Worm (Caenorhabditis elegans) whole organism, midembryonic: ENCODE results near the gene R07B7.8.
"Not testable (repeated sequence)": the region's sequence is repeated elsewhere in the genome, so short reads cannot be mapped to it uniquely, and the experiment has no call there.

Experiments
- cog-1 ChIP-seq: sonication (generic microtip); optimal IDR thresholded peaks from 2 replicates; lab custom pipeline; 2016; ENCODE audit warnings: missing genetic modification characterization, missing compliant biosample characterization
- flt-1 ChIP-seq: fragments of 200-800 bp; sonication (Bioruptor generic); IDR thresholded peaks from 2 replicates; pipeline ENCODE4 v1.3.6; 2022; ENCODE audit warnings: missing genetic modification characterization, missing compliant biosample characterization
- ref-1 ChIP-seq: fragments of 200-800 bp; sonication (Bioruptor generic); conservative IDR thresholded peaks from 2 replicates; pipeline ENCODE4 v1.3.6; 2022; ENCODE audit warnings: missing genetic modification reagents, missing genetic modification characterization, missing compliant biosample characterization

ce11 chrV:12131157-12131556 lies 47.0 kb upstream of the R07B7.8 start, which contains the start of gene enpp-1:
- TF ChIP-seq ref-1 (GFP tag; lab: Robert Waterston, UW); cog-1 (tag; lab: Kevin White, UChicago); flt-1 (GFP tag; lab: Robert Waterston, UW): not testable (repeated sequence)
